Worm (Caenorhabditis elegans): Measurements from ENCODE around the gene T04C12.11.
A peak's percentile ranks its signal among the peaks of the same experiment; 100 is the strongest.

T04C12.11 gene

ce11 chrV:11060239-11060984, at the start of gene T04C12.11:
Gene T04C12.11, minus strand, starts transcription at chrV:11060289.
- TF ChIP-seq aly-2 (tag; optimal IDR thresholded peaks at IDR 0.05) (no peak), nhr-28 (tag; optimal IDR thresholded peaks at IDR 0.05) (peak; percentile 23), mdl-1 (tag; optimal IDR thresholded peaks at IDR 0.05) (peak in 1 of 2 experiments; percentile 16), hlh-30 (tag; optimal IDR thresholded peaks at IDR 0.05; ENCODE audit: insufficient read depth) (peak; percentile 61), lsy-2 (tag; optimal IDR thresholded peaks at IDR 0.05) (peak in 1 of 2 experiments; percentile 24), nhr-25 (tag; optimal IDR thresholded peaks at IDR 0.05; ENCODE audit: borderline replicate concordance, insufficient read depth) (peak; percentile 18), dve-1 (tag; optimal IDR thresholded peaks at IDR 0.05; ENCODE audit: insufficient read depth) (no peak), T20F7.1 (GFP tag; optimal IDR thresholded peaks at IDR 0.05) (peak; percentile 34)

- TF ChIP-seq aha-1 (tag), result peak; percentile 58
Observed at ce11 chrV:11109647-11110046, 49.6 kb upstream of the T04C12.11 start, which contains the start of gene Y42A5A.5. Gene Y42A5A.5, minus strand, starts transcription at chrV:11109747.

- TF ChIP-seq lin-15B (tag; optimal IDR thresholded peaks at IDR 0.05) (no peak), unc-62 (GFP tag; optimal IDR thresholded peaks at IDR 0.05 in 1 of 2) (peak in 1 of 2 experiments; percentile 90), unc-62 (tag; optimal IDR thresholded peaks at IDR 0.05) (no peak)
Observed at ce11 chrV:11104408-11104807, 44.3 kb upstream of the T04C12.11 start.

ce11 chrV:11098599-11098998, 38.5 kb upstream of the T04C12.11 start, which contains the start of gene cdkl-1:
Gene cdkl-1, plus strand, starts transcription at chrV:11098899.
- TF ChIP-seq lim-7 (GFP tag; IDR thresholded peaks at IDR 0.05) (no peak), nhr-237 (tag; optimal IDR thresholded peaks at IDR 0.05) (no peak), saeg-2 (GFP tag; IDR thresholded peaks at IDR 0.05) (no peak), fkh-10 (GFP tag; optimal IDR thresholded peaks at IDR 0.05) (no peak), spr-1 (tag; optimal IDR thresholded peaks at IDR 0.05) (no peak), aha-1 (tag) (no peak), ceh-32 (tag; optimal IDR thresholded peaks at IDR 0.05; ENCODE audit: poor library complexity) (no peak), zip-11 (GFP tag; IDR thresholded peaks at IDR 0.05) (no peak), zag-1 (tag; optimal IDR thresholded peaks at IDR 0.05) (no peak), nhr-11 (tag; optimal IDR thresholded peaks at IDR 0.05) (no peak), ZK337.2 (GFP tag; IDR thresholded peaks at IDR 0.05) (no peak), attf-4 (tag; optimal IDR thresholded peaks at IDR 0.05) (no peak), Y105C5A.15 (GFP tag; IDR thresholded peaks at IDR 0.05) (no peak), ztf-11 (tag; optimal IDR thresholded peaks at IDR 0.05) (no peak), Y75B8A.6 (GFP tag; IDR thresholded peaks at IDR 0.05) (no peak), hlh-30 (tag; optimal IDR thresholded peaks at IDR 0.05; ENCODE audit: insufficient read depth) (no peak), rbr-2 (tag; optimal IDR thresholded peaks at IDR 0.05) (no peak), unc-62 (GFP tag; optimal IDR thresholded peaks at IDR 0.05 in 1 of 2) (no peak), unc-62 (tag; optimal IDR thresholded peaks at IDR 0.05) (no peak), hif-1 (tag; optimal IDR thresholded peaks at IDR 0.05) (no peak)

- TF ChIP-seq aha-1 (tag), result no peak
- no peak for TF ChIP-seq ceh-82 (tag; optimal IDR thresholded peaks at IDR 0.05)
- TF ChIP-seq rbr-2 (tag; optimal IDR thresholded peaks at IDR 0.05), result no peak
- no peak for TF ChIP-seq hif-1 (tag; optimal IDR thresholded peaks at IDR 0.05)
- TF ChIP-seq dpl-1 (GFP tag; optimal IDR thresholded peaks at IDR 0.05), result no peak
- TF ChIP-seq F10B5.3 (tag; optimal IDR thresholded peaks at IDR 0.05), result no peak
- TF ChIP-seq nhr-11 (tag; optimal IDR thresholded peaks at IDR 0.05), result no peak
- no peak for TF ChIP-seq daf-19 (GFP tag; conservative IDR thresholded peaks at IDR 0.05)
- no peak for TF ChIP-seq nhr-6 (tag; optimal IDR thresholded peaks at IDR 0.05)
- TF ChIP-seq T20F7.1 (GFP tag; optimal IDR thresholded peaks at IDR 0.05), result no peak
- no peak for TF ChIP-seq nhr-77 (tag; optimal IDR thresholded peaks at IDR 0.05)
- TF ChIP-seq zip-2 (tag; optimal IDR thresholded peaks at IDR 0.05), result no peak
- TF ChIP-seq F37D6.2 (tag; optimal IDR thresholded peaks at IDR 0.05), result no peak
- TF ChIP-seq php-3 (GFP tag; IDR thresholded peaks at IDR 0.05), result no peak
- no peak for TF ChIP-seq daf-8 (GFP tag; IDR thresholded peaks at IDR 0.05)
- no peak for TF ChIP-seq saeg-2 (GFP tag; IDR thresholded peaks at IDR 0.05)
- no peak for TF ChIP-seq Y75B8A.6 (GFP tag; IDR thresholded peaks at IDR 0.05)
- TF ChIP-seq jun-1 (tag; optimal IDR thresholded peaks at IDR 0.05), result no peak
- no peak for TF ChIP-seq mxl-2 (GFP tag; conservative IDR thresholded peaks at IDR 0.05)
- no peak for TF ChIP-seq Y5F2A.4 (GFP tag; optimal IDR thresholded peaks at IDR 0.05)
Observed at ce11 chrV:11095873-11096272, 35.8 kb upstream of the T04C12.11 start, which contains the start of gene Y42A5A.3. Gene Y42A5A.3, minus strand, starts transcription at chrV:11095973.

All from whole organism, L4 larva.